Worm (Caenorhabditis elegans) whole organism, L2 larva: ENCODE measurements around the gene F28E10.4.

ENCODE experiments used
- C34F6.9 ChIP-seq: fragments of 150-350 bp; optimal IDR thresholded peaks from 2 replicates; lab custom pipeline; 2014; ENCODE audit warnings: missing biosample characterization, missing genetic modification characterization
- F13H6.1 ChIP-seq: sonication (generic microtip); optimal IDR thresholded peaks from 2 replicates; lab custom pipeline; 2016; ENCODE audit warnings: missing genetic modification characterization, missing compliant biosample characterization
- R02D3.7 ChIP-seq: fragments of 150-350 bp; optimal IDR thresholded peaks from 2 replicates; lab custom pipeline; 2014; ENCODE audit warnings: missing biosample characterization, missing genetic modification characterization
- ZK546.5 ChIP-seq: sonication (generic microtip); optimal IDR thresholded peaks from 2 replicates; lab custom pipeline; 2017; ENCODE audit warnings: missing biosample characterization, missing genetic modification characterization
- alr-1 ChIP-seq: fragments of 150-350 bp; optimal IDR thresholded peaks from 2 replicates; lab custom pipeline; 2014; ENCODE audit warnings: missing biosample characterization, missing genetic modification characterization
- aly-2 ChIP-seq: fragments of 150-350 bp; optimal IDR thresholded peaks from 2 replicates; lab custom pipeline; 2014; ENCODE audit warnings: missing biosample characterization, missing genetic modification characterization
- blmp-1 ChIP-seq: sonication (generic microtip); optimal IDR thresholded peaks from 2 replicates; lab custom pipeline; 2017; ENCODE audit warnings: missing genetic modification characterization, mild to moderate bottlenecking, missing compliant biosample characterization, antibody characterized with exemption, moderate library complexity; ENCODE audit not compliant: insufficient read depth
- ceh-16 ChIP-seq: fragments of 150-350 bp; optimal IDR thresholded peaks from 2 replicates; lab custom pipeline; 2014; ENCODE audit warnings: missing biosample characterization, missing genetic modification characterization
- ceh-82 ChIP-seq: fragments of 150-350 bp; optimal IDR thresholded peaks from 2 replicates; lab custom pipeline; 2014; ENCODE audit warnings: missing biosample characterization, missing genetic modification characterization
- crh-2 ChIP-seq: sonication (generic microtip); optimal IDR thresholded peaks from 2 replicates; lab custom pipeline; 2017; ENCODE audit warnings: missing biosample characterization, missing genetic modification characterization
- dmd-4 ChIP-seq: sonication (generic microtip); optimal IDR thresholded peaks from 2 replicates; lab custom pipeline; 2017; ENCODE audit warnings: missing biosample characterization, missing genetic modification characterization
- egl-27 ChIP-seq: sonication (generic microtip); optimal IDR thresholded peaks from 3 replicates; lab custom pipeline; 2017; ENCODE audit warnings: missing biosample characterization, missing genetic modification reagents, missing genetic modification characterization
- elt-3 ChIP-seq: sonication (generic microtip); optimal IDR thresholded peaks from 2 replicates; lab custom pipeline; 2017; ENCODE audit warnings: missing biosample characterization, missing genetic modification characterization
- fos-1 ChIP-seq: fragments of 150-350 bp; optimal IDR thresholded peaks from 2 replicates; lab custom pipeline; 2014; ENCODE audit warnings: missing biosample characterization, missing genetic modification characterization
- gmeb-1 ChIP-seq: fragments of 150-350 bp; optimal IDR thresholded peaks from 2 replicates; lab custom pipeline; 2014; ENCODE audit warnings: missing biosample characterization, missing genetic modification characterization
- lin-11 ChIP-seq: fragments of 150-350 bp; sonication (generic microtip); optimal IDR thresholded peaks from 2 replicates; lab custom pipeline; 2014; ENCODE audit warnings: missing biosample characterization, missing genetic modification characterization, inconsistent platforms, mixed read lengths
- lsy-2 ChIP-seq, 2 experiments: fragments of 150-350 bp in 1 of 2; sonication (generic microtip) in 1 of 2; optimal IDR thresholded peaks; 2 replicates each; lab custom pipeline; 2014 to 2017; ENCODE audit warnings: missing biosample characterization in 2 of 2, missing genetic modification characterization in 2 of 2
- mab-5 ChIP-seq: fragments of 150-350 bp; optimal IDR thresholded peaks from 2 replicates; lab custom pipeline; 2014; ENCODE audit warnings: missing biosample characterization, missing genetic modification characterization
- mdl-1 ChIP-seq, 2 experiments: fragments of 150-350 bp in 1 of 2; sonication (generic microtip) in 1 of 2; optimal IDR thresholded peaks; 2 replicates each; lab custom pipeline; 2017; ENCODE audit warnings: missing biosample characterization in 2 of 2, missing genetic modification characterization in 2 of 2
- nhr-11 ChIP-seq: fragments of 150-350 bp; optimal IDR thresholded peaks from 2 replicates; lab custom pipeline; 2014; ENCODE audit warnings: missing biosample characterization, missing genetic modification characterization
- nhr-12 ChIP-seq: fragments of 150-350 bp; optimal IDR thresholded peaks from 2 replicates; lab custom pipeline; 2014; ENCODE audit warnings: missing biosample characterization, missing genetic modification characterization
- nhr-129 ChIP-seq: fragments of 150-350 bp; optimal IDR thresholded peaks from 2 replicates; lab custom pipeline; 2014; ENCODE audit warnings: missing biosample characterization, missing genetic modification characterization
- nhr-21 ChIP-seq: fragments of 150-350 bp; optimal IDR thresholded peaks from 2 replicates; lab custom pipeline; 2014; ENCODE audit warnings: missing biosample characterization, missing genetic modification characterization
- nhr-6 ChIP-seq: fragments of 150-350 bp; optimal IDR thresholded peaks from 2 replicates; lab custom pipeline; 2014; ENCODE audit warnings: missing biosample characterization, missing genetic modification characterization
- nhr-77 ChIP-seq: fragments of 150-350 bp; optimal IDR thresholded peaks from 2 replicates; lab custom pipeline; 2014; ENCODE audit warnings: missing biosample characterization, missing genetic modification characterization
- peb-1 ChIP-seq: fragments of 150-350 bp; optimal IDR thresholded peaks from 2 replicates; lab custom pipeline; 2014; ENCODE audit warnings: missing biosample characterization, missing genetic modification characterization
- sem-4 ChIP-seq: fragments of 150-350 bp; optimal IDR thresholded peaks from 2 replicates; lab custom pipeline; 2014; ENCODE audit warnings: missing biosample characterization, missing genetic modification reagents, missing genetic modification characterization
- skn-1 ChIP-seq: sonication (generic microtip); optimal IDR thresholded peaks from 2 replicates; lab custom pipeline; 2017; ENCODE audit warnings: missing biosample characterization, missing genetic modification characterization
- sma-3 ChIP-seq: sonication (generic microtip); optimal IDR thresholded peaks from 2 replicates; lab custom pipeline; 2016; ENCODE audit warnings: missing genetic modification reagents, missing genetic modification characterization, missing compliant biosample characterization
- sma-9 ChIP-seq, 2 experiments: fragments of 150-350 bp in 1 of 2; sonication (generic microtip) in 1 of 2; optimal IDR thresholded peaks; 2 replicates each; lab custom pipeline; 2014 to 2016; ENCODE audit warnings: missing genetic modification characterization in 2 of 2, mild to moderate bottlenecking in 1 of 2, missing biosample characterization in 1 of 2, missing compliant biosample characterization in 1 of 2, missing genetic modification reagents in 1 of 2, moderate library complexity in 1 of 2
- snpc-4 ChIP-seq: fragments of 150-350 bp; optimal IDR thresholded peaks from 2 replicates; lab custom pipeline; 2014; ENCODE audit warnings: missing biosample characterization, missing genetic modification characterization
- unc-39 ChIP-seq: fragments of 150-350 bp; optimal IDR thresholded peaks from 2 replicates; lab custom pipeline; 2014; ENCODE audit warnings: missing biosample characterization, missing genetic modification characterization
- unc-55 ChIP-seq: fragments of 150-350 bp; sonication (generic microtip); optimal IDR thresholded peaks from 3 replicates; lab custom pipeline; 2014; ENCODE audit warnings: missing biosample characterization, missing genetic modification reagents, missing genetic modification characterization
- unc-62 ChIP-seq: fragments of 150-350 bp; optimal IDR thresholded peaks from 2 replicates; lab custom pipeline; 2014; ENCODE audit warnings: missing biosample characterization, missing genetic modification reagents, missing genetic modification characterization
- zag-1 ChIP-seq: fragments of 150-350 bp; optimal IDR thresholded peaks from 2 replicates; lab custom pipeline; 2014; ENCODE audit warnings: missing biosample characterization, missing genetic modification characterization
- ztf-1 ChIP-seq: fragments of 200-800 bp; sonication (Bioruptor generic); conservative IDR thresholded peaks from 2 replicates; pipeline ENCODE4 v1.3.6; 2022; ENCODE audit warnings: missing genetic modification characterization, missing compliant biosample characterization
- ztf-11 ChIP-seq: sonication (generic microtip); optimal IDR thresholded peaks from 2 replicates; lab custom pipeline; 2017; ENCODE audit warnings: missing biosample characterization, missing genetic modification characterization
- ztf-4 ChIP-seq: fragments of 150-350 bp; optimal IDR thresholded peaks from 2 replicates; lab custom pipeline; 2014; ENCODE audit warnings: missing biosample characterization, missing genetic modification characterization

Gene F28E10.4

ce11 chrIV:4608661-4609060, 41.4 kb upstream of the F28E10.4 start:
- no peak for TF ChIP-seq ceh-82 (tag; lab: Kevin White, UChicago)
- no peak for TF ChIP-seq gmeb-1 (tag; lab: Kevin White, UChicago)
- TF ChIP-seq skn-1 (tag; lab: Kevin White, UChicago): no peak
- TF ChIP-seq unc-39 (tag; lab: Kevin White, UChicago): no peak
- no peak for TF ChIP-seq unc-62 (GFP tag; lab: Kevin White, UChicago)
- no peak for TF ChIP-seq aly-2 (tag; lab: Kevin White, UChicago)
- TF ChIP-seq nhr-21 (tag; lab: Kevin White, UChicago): no peak
- TF ChIP-seq ztf-11: no peak
- no peak for TF ChIP-seq blmp-1 (tag; lab: Kevin White, UChicago)
- TF ChIP-seq dmd-4 (tag; lab: Kevin White, UChicago): no peak
- TF ChIP-seq sma-3 (GFP tag; lab: Kevin White, UChicago): no peak
- no peak for TF ChIP-seq fos-1 (tag; lab: Kevin White, UChicago)
- no peak for TF ChIP-seq ztf-1 (GFP tag; lab: Robert Waterston, UW)
- no peak for TF ChIP-seq ceh-16 (tag; lab: Kevin White, UChicago)
- TF ChIP-seq nhr-12: no peak
- TF ChIP-seq snpc-4 (tag; lab: Kevin White, UChicago): no peak
- no peak for TF ChIP-seq nhr-6 (tag; lab: Kevin White, UChicago)

- TF ChIP-seq sma-3 (GFP tag; lab: Kevin White, UChicago) (no peak), nhr-6 (tag; lab: Kevin White, UChicago) (no peak), fos-1 (tag; lab: Kevin White, UChicago) (peak; percentile 85), ztf-4 (tag; lab: Kevin White, UChicago) (no peak), crh-2 (tag; lab: Kevin White, UChicago) (peak; percentile 37)
Observed at ce11 chrIV:4605608-4606007, 38.4 kb upstream of the F28E10.4 start, which contains the start of gene nspg-10. Gene nspg-10 (plus strand): TSS chrIV:4605786.

ce11 chrIV:4602565-4602964, 35.3 kb upstream of the F28E10.4 start, which contains the start of gene F19C7.4:
Gene F19C7.4 (plus strand): TSS chrIV:4602865.
- no peak for TF ChIP-seq C34F6.9 (tag; lab: Kevin White, UChicago)
- TF ChIP-seq fos-1 (tag; lab: Kevin White, UChicago): peak; percentile 26
- TF ChIP-seq nhr-6 (tag; lab: Kevin White, UChicago): no peak
- no peak for TF ChIP-seq aly-2 (tag; lab: Kevin White, UChicago)

- TF ChIP-seq ceh-16 (tag; lab: Kevin White, UChicago) (no peak), fos-1 (tag; lab: Kevin White, UChicago) (peak; percentile 27)
Observed at ce11 chrIV:4599352-4600004, 32.2 kb upstream of the F28E10.4 start, which contains the start of gene F19C7.2. Gene F19C7.2 (plus strand): TSS chrIV:4599954.

- TF ChIP-seq unc-39 (tag; lab: Kevin White, UChicago): no peak
- TF ChIP-seq nhr-21 (tag; lab: Kevin White, UChicago): no peak
- no peak for TF ChIP-seq peb-1
- no peak for TF ChIP-seq alr-1
- no peak for TF ChIP-seq blmp-1 (tag; lab: Kevin White, UChicago)
- no peak for TF ChIP-seq F13H6.1 (tag; lab: Kevin White, UChicago)
- TF ChIP-seq ztf-11: no peak
- TF ChIP-seq mab-5: no peak
- TF ChIP-seq zag-1 (tag; lab: Kevin White, UChicago): no peak
- TF ChIP-seq mdl-1 (tag; optimal IDR thresholded peaks at IDR 0.05; lab: Kevin White, UChicago): no peak
- TF ChIP-seq sem-4 (tag; lab: Kevin White, UChicago): no peak
- no peak for TF ChIP-seq elt-3 (tag; lab: Kevin White, UChicago)
- TF ChIP-seq ZK546.5 (tag; lab: Kevin White, UChicago): no peak
Observed at ce11 chrIV:4596824-4597223, 29.6 kb upstream of the F28E10.4 start, which contains the start of gene F19C7.3. Gene F19C7.3 (plus strand): TSS chrIV:4597124.

ce11 chrIV:4588408-4588807, 21.2 kb upstream of the F28E10.4 start:
- TF ChIP-seq dmd-4 (tag; lab: Kevin White, UChicago) (no peak), nhr-129 (no peak), ceh-82 (tag; lab: Kevin White, UChicago) (no peak), C34F6.9 (tag; lab: Kevin White, UChicago) (no peak), nhr-11 (tag; lab: Kevin White, UChicago) (no peak), egl-27 (no peak), unc-55 (GFP tag; lab: Kevin White, UChicago) (no peak), sma-3 (GFP tag; lab: Kevin White, UChicago) (no peak), nhr-77 (tag; lab: Kevin White, UChicago) (no peak), aly-2 (tag; lab: Kevin White, UChicago) (no peak), lin-11 (tag; lab: Kevin White, UChicago) (no peak), lsy-2 (tag; optimal IDR thresholded peaks at IDR 0.05; lab: Kevin White, UChicago) (no peak), sma-9 (GFP tag; optimal IDR thresholded peaks at IDR 0.05; lab: Kevin White, UChicago) (no peak), sma-9 (tag; optimal IDR thresholded peaks at IDR 0.05; lab: Kevin White, UChicago) (no peak), unc-39 (tag; lab: Kevin White, UChicago) (no peak), R02D3.7 (tag; lab: Kevin White, UChicago) (no peak), ztf-4 (tag; lab: Kevin White, UChicago) (no peak), crh-2 (tag; lab: Kevin White, UChicago) (no peak), alr-1 (no peak), fos-1 (tag; lab: Kevin White, UChicago) (no peak)
